Fruit fly (Drosophila melanogaster) whole organism, embryonic: ENCODE measurements around the gene Cdc37.

Source experiments
- CG10565 ChIP-seq: fragments of 200-800 bp; sonication (Bioruptor generic); optimal IDR thresholded peaks from 3 replicates; lab custom pipeline; 2016; ENCODE audit warnings: missing biosample characterization, mild to moderate bottlenecking, missing genetic modification characterization
- CG11093 ChIP-seq: fragments of 200-800 bp; sonication (Bioruptor generic); IDR thresholded peaks from 3 replicates; pipeline ENCODE4 v1.3.6; 2022; ENCODE audit warnings: missing biosample characterization, missing genetic modification characterization
- CG12155 ChIP-seq: fragments of 200-800 bp; sonication (Bioruptor generic); optimal IDR thresholded peaks from 3 replicates; lab custom pipeline; 2016; ENCODE audit warnings: missing biosample characterization, missing genetic modification characterization
- CG13775 ChIP-seq: fragments of 200-800 bp; sonication (Bioruptor generic); optimal IDR thresholded peaks from 3 replicates; lab custom pipeline; 2017; ENCODE audit warnings: missing biosample characterization, mild to moderate bottlenecking, missing genetic modification characterization
- CG15073 ChIP-seq: fragments of 200-800 bp; sonication (Bioruptor generic); optimal IDR thresholded peaks from 2 replicates; lab custom pipeline; 2016; ENCODE audit warnings: missing biosample characterization, missing genetic modification characterization
- CG1602 ChIP-seq: fragments of 200-800 bp; sonication (Bioruptor generic); optimal IDR thresholded peaks from 3 replicates; lab custom pipeline; 2016; ENCODE audit warnings: missing biosample characterization, missing genetic modification characterization
- CG17361 ChIP-seq: fragments of 200-800 bp; sonication (Bioruptor generic); IDR thresholded peaks from 3 replicates; pipeline ENCODE4 v1.3.6; 2022; ENCODE audit warnings: missing biosample characterization, missing genetic modification characterization
- CG2116 ChIP-seq: fragments of 200-800 bp; sonication (Bioruptor generic); optimal IDR thresholded peaks from 3 replicates; lab custom pipeline; 2018; ENCODE audit warnings: missing biosample characterization, mild to moderate bottlenecking, missing genetic modification characterization
- CG30431 ChIP-seq: fragments of 200-800 bp; sonication (Bioruptor generic); optimal IDR thresholded peaks from 2 replicates; lab custom pipeline; 2017; ENCODE audit warnings: missing biosample characterization, missing genetic modification characterization
- CG31388 ChIP-seq: fragments of 200-800 bp; sonication (Bioruptor generic); optimal IDR thresholded peaks from 2 replicates; lab custom pipeline; 2016; ENCODE audit warnings: missing biosample characterization, missing genetic modification characterization
- CG33557 ChIP-seq: fragments of 200-800 bp; sonication (Bioruptor generic); optimal IDR thresholded peaks from 2 replicates; lab custom pipeline; 2019; ENCODE audit warnings: missing biosample characterization, mild to moderate bottlenecking, missing genetic modification characterization, moderate library complexity
- CG4707 ChIP-seq: fragments of 200-800 bp; sonication (Bioruptor generic); optimal IDR thresholded peaks from 2 replicates; lab custom pipeline; 2018; ENCODE audit warnings: missing biosample characterization, mild to moderate bottlenecking, missing genetic modification characterization, moderate library complexity
- CG6175 ChIP-seq: fragments of 200-800 bp; sonication (Bioruptor generic); IDR thresholded peaks from 3 replicates; pipeline ENCODE4 v1.3.6; 2022; ENCODE audit warnings: missing biosample characterization, missing genetic modification characterization
- CG6765 ChIP-seq: fragments of 200-800 bp; sonication (Bioruptor generic); optimal IDR thresholded peaks from 3 replicates; lab custom pipeline; 2017; ENCODE audit warnings: missing biosample characterization, mild to moderate bottlenecking, missing genetic modification characterization
- CG7786 ChIP-seq: fragments of 200-800 bp; sonication (Bioruptor generic); optimal IDR thresholded peaks from 2 replicates; lab custom pipeline; 2016; ENCODE audit warnings: missing biosample characterization, missing genetic modification characterization
- CTCF ChIP-seq: fragments of 200-800 bp; sonication (Bioruptor generic); optimal IDR thresholded peaks from 2 replicates; lab custom pipeline; 2017; ENCODE audit warnings: missing biosample characterization, mild to moderate bottlenecking, missing genetic modification characterization, moderate library complexity
- CkIIα-i1 ChIP-seq: fragments of 200-800 bp; sonication (Bioruptor generic); IDR thresholded peaks from 2 replicates; pipeline ENCODE4 v1.3.6; 2022; ENCODE audit warnings: missing biosample characterization, missing genetic modification characterization
- D ChIP-seq, 2 experiments: fragments of 200-800 bp in 1 of 2; fragments of >200 bp in 1 of 2; sonication (Bioruptor generic) in 1 of 2; optimal IDR thresholded peaks; 2 replicates in 1 of 2; 3 replicates in 1 of 2; lab custom pipeline; 2017; ENCODE audit warnings: mild to moderate bottlenecking in 1 of 2, missing biosample characterization in 1 of 2, missing genetic modification characterization in 1 of 2, missing genetic modification reagents in 1 of 2
- Dip2 ChIP-seq: fragments of 200-800 bp; sonication (Bioruptor generic); IDR thresholded peaks from 2 replicates; pipeline ENCODE4 v1.3.6; 2022; ENCODE audit warnings: missing biosample characterization, missing genetic modification characterization
- Doc3 ChIP-seq: fragments of 200-800 bp; sonication (Bioruptor generic); IDR thresholded peaks from 3 replicates; pipeline ENCODE4 v1.3.6; 2022; ENCODE audit warnings: missing biosample characterization, missing genetic modification characterization; ENCODE audit not compliant: partially characterized antibody
- Fer2 ChIP-seq: fragments of 200-800 bp; sonication (Bioruptor generic); optimal IDR thresholded peaks from 2 replicates; lab custom pipeline; 2018; ENCODE audit warnings: missing biosample characterization, mild to moderate bottlenecking, missing genetic modification characterization, moderate library complexity
- H2.0 ChIP-seq: fragments of 200-800 bp; sonication (Bioruptor generic); IDR thresholded peaks from 2 replicates; pipeline ENCODE4 v1.3.6; 2022; ENCODE audit warnings: missing biosample characterization, missing genetic modification characterization
- HLH4C ChIP-seq: fragments of 200-800 bp; sonication (Bioruptor generic); IDR thresholded peaks from 3 replicates; pipeline ENCODE4 v1.3.6; 2022; ENCODE audit warnings: missing biosample characterization, missing genetic modification characterization; ENCODE audit not compliant: partially characterized antibody
- HLH54F ChIP-seq: fragments of 200-800 bp; sonication (Bioruptor generic); optimal IDR thresholded peaks from 3 replicates; lab custom pipeline; 2016; ENCODE audit warnings: missing biosample characterization, missing genetic modification characterization
- HmgZ ChIP-seq: fragments of 200-800 bp; sonication (Bioruptor generic); optimal IDR thresholded peaks from 2 replicates; lab custom pipeline; 2018; ENCODE audit warnings: missing biosample characterization, mild to moderate bottlenecking, missing genetic modification characterization
- Hsf ChIP-seq: fragments of 200-800 bp; sonication (Bioruptor generic); optimal IDR thresholded peaks from 3 replicates; lab custom pipeline; 2016; ENCODE audit warnings: missing biosample characterization, missing genetic modification characterization
- Kr ChIP-seq: fragments of 200-800 bp; sonication (Bioruptor generic); optimal IDR thresholded peaks from 2 replicates; lab custom pipeline; 2017; ENCODE audit warnings: missing biosample characterization, mild to moderate bottlenecking, missing genetic modification characterization
- Lhr ChIP-seq: fragments of 200-800 bp; sonication (Bioruptor generic); optimal IDR thresholded peaks from 3 replicates; lab custom pipeline; 2017; ENCODE audit warnings: mild to moderate bottlenecking, missing biosample characterization, missing genetic modification reagents, missing genetic modification characterization
- Mad ChIP-seq: fragments of 200-800 bp; sonication (Bioruptor generic); optimal IDR thresholded peaks from 2 replicates; lab custom pipeline; 2016; ENCODE audit warnings: missing biosample characterization, missing genetic modification characterization
- Myb ChIP-seq: fragments of 200-800 bp; sonication (Bioruptor generic); optimal IDR thresholded peaks from 2 replicates; lab custom pipeline; 2016; ENCODE audit warnings: missing biosample characterization, missing genetic modification characterization
- Rfx ChIP-seq: fragments of 200-800 bp; sonication (Bioruptor generic); IDR thresholded peaks from 2 replicates; pipeline ENCODE4 v1.3.6; 2022; ENCODE audit warnings: missing biosample characterization, missing genetic modification characterization
- Side ChIP-seq: fragments of 200-800 bp; sonication (Bioruptor generic); optimal IDR thresholded peaks from 2 replicates; lab custom pipeline; 2016; ENCODE audit warnings: missing biosample characterization, missing genetic modification characterization
- Six4 ChIP-seq: fragments of 200-800 bp; sonication (Bioruptor generic); optimal IDR thresholded peaks from 2 replicates; lab custom pipeline; 2016; ENCODE audit warnings: missing biosample characterization, missing genetic modification characterization
- ap ChIP-seq: fragments of 200-800 bp; sonication (Bioruptor generic); IDR thresholded peaks from 2 replicates; pipeline ENCODE4 v1.3.6; 2022; ENCODE audit warnings: missing biosample characterization, missing genetic modification characterization
- ase ChIP-seq: fragments of 200-800 bp; sonication (Bioruptor generic); IDR thresholded peaks from 3 replicates; pipeline ENCODE4 v1.3.6; 2022; ENCODE audit warnings: missing biosample characterization, missing genetic modification characterization
- bcd ChIP-seq: fragments of 200-800 bp; sonication (Bioruptor generic); optimal IDR thresholded peaks from 2 replicates; lab custom pipeline; 2017; ENCODE audit warnings: missing biosample characterization, mild to moderate bottlenecking, missing genetic modification characterization
- cato ChIP-seq: fragments of 200-800 bp; sonication (Bioruptor generic); optimal IDR thresholded peaks from 2 replicates; lab custom pipeline; 2016; ENCODE audit warnings: missing biosample characterization, missing genetic modification characterization, borderline replicate concordance
- chinmo ChIP-seq: fragments of 200-800 bp; sonication (Bioruptor generic); IDR thresholded peaks from 4 replicates; pipeline ENCODE4 v1.3.6; 2022; ENCODE audit warnings: missing biosample characterization, missing genetic modification characterization; ENCODE audit not compliant: partially characterized antibody
- chn ChIP-seq: fragments of 200-800 bp; sonication (Bioruptor generic); optimal IDR thresholded peaks from 2 replicates; lab custom pipeline; 2016; ENCODE audit warnings: missing biosample characterization, missing genetic modification characterization
- dan ChIP-seq: fragments of 200-800 bp; sonication (Bioruptor generic); IDR thresholded peaks from 2 replicates; pipeline ENCODE4 v1.3.6; 2022; ENCODE audit warnings: missing biosample characterization, missing genetic modification characterization
- dati ChIP-seq: fragments of 200-800 bp; sonication (Bioruptor generic); IDR thresholded peaks from 2 replicates; pipeline ENCODE4 v1.3.6; 2022; ENCODE audit warnings: missing biosample characterization, missing genetic modification characterization
- disco-r ChIP-seq: fragments of 200-800 bp; sonication (Bioruptor generic); optimal IDR thresholded peaks from 2 replicates; lab custom pipeline; 2016; ENCODE audit warnings: missing biosample characterization, missing genetic modification characterization
- ems ChIP-seq: fragments of 200-800 bp; sonication (Bioruptor generic); optimal IDR thresholded peaks from 3 replicates; lab custom pipeline; 2016; ENCODE audit warnings: missing biosample characterization, missing genetic modification characterization
- exex ChIP-seq: fragments of 200-800 bp; sonication (Bioruptor generic); optimal IDR thresholded peaks from 4 replicates; lab custom pipeline; 2018; ENCODE audit warnings: missing biosample characterization, mild to moderate bottlenecking, missing genetic modification characterization, moderate library complexity
- gce ChIP-seq: fragments of 200-800 bp; sonication (Bioruptor generic); IDR thresholded peaks from 3 replicates; pipeline ENCODE4 v1.3.6; 2022; ENCODE audit warnings: missing biosample characterization, missing genetic modification characterization
- ham ChIP-seq: fragments of 200-800 bp; sonication (Bioruptor generic); IDR thresholded peaks from 2 replicates; pipeline ENCODE4 v1.3.6; 2022; ENCODE audit warnings: missing biosample characterization, missing genetic modification characterization
- jumu ChIP-seq: fragments of 200-800 bp; sonication (Bioruptor generic); optimal IDR thresholded peaks from 3 replicates; lab custom pipeline; 2016; ENCODE audit warnings: missing biosample characterization, missing genetic modification characterization
- ken ChIP-seq: fragments of 200-800 bp; sonication (Bioruptor generic); IDR thresholded peaks from 3 replicates; pipeline ENCODE4 v1.3.6; 2022; ENCODE audit warnings: missing biosample characterization, missing genetic modification characterization
- klu ChIP-seq: fragments of 200-800 bp; sonication (Bioruptor generic); IDR thresholded peaks from 2 replicates; pipeline ENCODE4 v1.3.6; 2022; ENCODE audit warnings: missing biosample characterization, missing genetic modification characterization
- repo ChIP-seq: fragments of 200-800 bp; sonication (Bioruptor generic); optimal IDR thresholded peaks from 2 replicates; lab custom pipeline; 2016; ENCODE audit warnings: missing biosample characterization, missing genetic modification characterization
- run ChIP-seq: fragments of 200-800 bp; sonication (Bioruptor generic); optimal IDR thresholded peaks from 3 replicates; lab custom pipeline; 2018; ENCODE audit warnings: missing biosample characterization, mild to moderate bottlenecking, missing genetic modification characterization
- seq ChIP-seq: fragments of 200-800 bp; sonication (Bioruptor generic); IDR thresholded peaks from 2 replicates; pipeline ENCODE4 v1.3.6; 2022; ENCODE audit warnings: missing biosample characterization, missing genetic modification characterization
- so ChIP-seq: fragments of 200-800 bp; sonication (Bioruptor generic); IDR thresholded peaks from 3 replicates; pipeline ENCODE4 v1.3.6; 2022; ENCODE audit warnings: missing biosample characterization, missing genetic modification characterization
- sr ChIP-seq: fragments of 200-800 bp; sonication (Bioruptor generic); IDR thresholded peaks from 3 replicates; pipeline ENCODE4 v1.3.6; 2022; ENCODE audit warnings: missing biosample characterization, missing genetic modification characterization

Cdc37 gene

DNA sequence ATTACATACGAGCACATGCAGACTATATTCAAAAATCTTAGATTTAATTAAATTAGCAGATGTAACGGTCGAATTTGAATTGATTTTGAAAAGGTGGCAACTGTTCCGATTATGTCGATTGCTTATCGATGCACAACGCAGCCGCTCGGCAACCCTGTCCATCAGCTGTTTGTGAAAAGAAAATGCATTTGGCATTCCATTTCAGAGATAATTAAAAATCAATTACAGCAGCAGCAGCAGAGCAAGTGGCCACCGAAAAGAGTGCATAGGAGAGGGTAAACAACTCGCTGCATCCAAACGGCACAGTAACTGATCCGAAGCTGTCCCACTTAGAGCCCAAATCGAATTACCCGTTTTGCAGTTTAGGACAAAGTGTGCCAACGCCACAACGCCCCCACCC, 3.5 kb downstream of the Cdc37 start, which contains the start of gene Patj (continued):
- TF ChIP-seq CG1602 (GFP tag; lab: Kevin White, UChicago) (no peak), CG17361 (GFP tag; lab: Robert Waterston, UW) (no peak), HLH54F (GFP tag; lab: Kevin White, UChicago) (no peak), chinmo (peak; percentile 99), ap (GFP tag; lab: Robert Waterston, UW) (no peak), HmgZ (tag; lab: Kevin White, UChicago) (no peak), Kr (GFP tag; lab: Kevin White, UChicago) (no peak), seq (GFP tag; lab: Robert Waterston, UW) (no peak), Side (no peak), CG31388 (GFP tag; lab: Kevin White, UChicago) (no peak), ase (GFP tag; lab: Robert Waterston, UW) (no peak), CG13775 (GFP tag; lab: Kevin White, UChicago) (no peak), Mad (GFP tag; lab: Kevin White, UChicago) (no peak), CG11093 (no peak), CG12155 (no peak), CG33557 (no peak), Dip2 (no peak), Myb (peak; percentile 99), run (tag; lab: Kevin White, UChicago) (no peak), Rfx (GFP tag; lab: Robert Waterston, UW) (no peak), dati (GFP tag; lab: Robert Waterston, UW) (no peak), ham (no peak), Six4 (GFP tag; lab: Kevin White, UChicago) (no peak), bcd (GFP tag; lab: Kevin White, UChicago) (no peak), H2.0 (no peak), HLH4C (GFP tag; lab: Robert Waterston, UW) (peak; percentile 24; the same call in 1 of the 3 replicates), jumu (GFP tag; lab: Kevin White, UChicago) (no peak), cato (GFP tag; lab: Kevin White, UChicago) (no peak), ems (no peak), Lhr (GFP tag; lab: Kevin White, UChicago) (no peak), klu (GFP tag; lab: Robert Waterston, UW) (no peak), chn (no peak), sr (GFP tag; lab: Robert Waterston, UW) (no peak), CG7786 (GFP tag; lab: Kevin White, UChicago) (no peak), CG2116 (GFP tag; lab: Kevin White, UChicago) (peak; percentile 67), CG6175 (GFP tag; lab: Robert Waterston, UW) (no peak), CG10565 (GFP tag; lab: Kevin White, UChicago) (no peak), CG15073 (GFP tag; lab: Kevin White, UChicago) (no peak), so (no peak), CG30431 (GFP tag; lab: Kevin White, UChicago) (no peak), CG6765 (GFP tag; lab: Kevin White, UChicago) (no peak), Hsf (GFP tag; lab: Kevin White, UChicago) (no peak), repo (GFP tag; lab: Kevin White, UChicago) (no peak), dan (no peak), D (optimal IDR thresholded peaks at IDR 0.05; lab: Kevin White, UChicago) (no peak), D (GFP tag; optimal IDR thresholded peaks at IDR 0.05; lab: Kevin White, UChicago) (no peak), Fer2 (tag; lab: Kevin White, UChicago) (no peak), CTCF (GFP tag; lab: Kevin White, UChicago) (peak; percentile 49), Doc3 (GFP tag; lab: Robert Waterston, UW) (no peak), exex (tag; lab: Kevin White, UChicago) (peak; percentile 55), CkIIα-i1 (GFP tag; lab: Robert Waterston, UW) (no peak), ken (GFP tag; lab: Robert Waterston, UW) (no peak), CG4707 (GFP tag; lab: Kevin White, UChicago) (no peak), disco-r (GFP tag; lab: Kevin White, UChicago) (no peak), gce (GFP tag; lab: Robert Waterston, UW) (no peak)
